Worm (Caenorhabditis elegans) whole organism, mixed stage, embryonic: ENCODE measurements around the gene cox-6C.
A peak's percentile ranks its signal among the peaks of the same experiment; 100 is the strongest.

Source experiments
- lin-13 ChIP-seq: fragments of 150-350 bp; optimal IDR thresholded peaks from 2 replicates; lab custom pipeline; 2014; ENCODE audit warnings: missing biosample characterization, missing genetic modification characterization
- mab-5 ChIP-seq: fragments of 150-350 bp; optimal IDR thresholded peaks from 2 replicates; lab custom pipeline; 2014; ENCODE audit warnings: missing biosample characterization, missing genetic modification characterization
- nhr-237 ChIP-seq: fragments of 150-350 bp; optimal IDR thresholded peaks from 2 replicates; lab custom pipeline; 2014; ENCODE audit warnings: missing biosample characterization, missing genetic modification characterization
- snpc-4 ChIP-seq: fragments of 150-350 bp; optimal IDR thresholded peaks from 2 replicates; lab custom pipeline; 2014; ENCODE audit warnings: missing biosample characterization, missing genetic modification characterization
- sptf-1 ChIP-seq: sonication (generic microtip); optimal IDR thresholded peaks from 2 replicates; lab custom pipeline; 2017; ENCODE audit warnings: mild to moderate bottlenecking, missing genetic modification characterization, moderate library complexity, missing compliant biosample characterization
- tbx-8 ChIP-seq: fragments of 200-800 bp; sonication (Bioruptor generic); optimal IDR thresholded peaks from 2 replicates; lab custom pipeline; 2018; ENCODE audit warnings: mild to moderate bottlenecking, missing genetic modification characterization, moderate library complexity, missing compliant biosample characterization

ce11 chrIV:143807-144371 is 17.4 kb downstream of the cox-6C start:
- peak; percentile 91 for TF ChIP-seq tbx-8
- peak; percentile 98 for TF ChIP-seq sptf-1 (tag; lab: Kevin White, UChicago)
- no peak for TF ChIP-seq nhr-237
- no peak for TF ChIP-seq mab-5 (tag; lab: Kevin White, UChicago)
- TF ChIP-seq snpc-4 (tag; lab: Kevin White, UChicago): no peak
- peak; percentile 76 for TF ChIP-seq lin-13 (tag; lab: Kevin White, UChicago)
